Fruit fly (Drosophila melanogaster) whole organism: ENCODE measurements around the gene Grip75.

ENCODE experiments used
- EcR ChIP-seq, 2 experiments: fragments of >200 bp; optimal IDR thresholded peaks; 2 replicates each; lab custom pipeline; 2017; ENCODE audit warnings: missing biosample characterization in 2 of 2, missing genetic modification characterization in 2 of 2, missing genetic modification reagents in 2 of 2
- psq ChIP-seq: fragments of >200 bp; optimal IDR thresholded peaks from 2 replicates; lab custom pipeline; 2017

- TF ChIP-seq psq = no peak
- no peak for TF ChIP-seq EcR (GFP tag; optimal IDR thresholded peaks at IDR 0.05; lab: Kevin White, UChicago)
These were observed 32.6 kb downstream of the Grip75 start for dm6 chr2L:10515553-10516174.
